Fruit fly (Drosophila melanogaster) whole organism, embryonic: ENCODE data around the gene Kat60.
A peak's percentile ranks its signal among the peaks of the same experiment; 100 is the strongest.

Source experiments
- Aef1 ChIP-seq: fragments of 200-800 bp; sonication (Bioruptor generic); IDR thresholded peaks from 3 replicates; pipeline ENCODE4 v1.3.6; 2022; ENCODE audit warnings: missing biosample characterization, missing genetic modification characterization
- CG10209 ChIP-seq: fragments of 200-800 bp; sonication (Bioruptor generic); optimal IDR thresholded peaks from 3 replicates; lab custom pipeline; 2017; ENCODE audit warnings: missing biosample characterization, mild to moderate bottlenecking, missing genetic modification characterization, missing genetic modification reagents
- CG10274 ChIP-seq: fragments of 200-800 bp; sonication (Bioruptor generic); optimal IDR thresholded peaks from 3 replicates; lab custom pipeline; 2017; ENCODE audit warnings: missing biosample characterization, mild to moderate bottlenecking, missing genetic modification characterization
- CG10979 ChIP-seq: fragments of 200-800 bp; sonication (Bioruptor generic); optimal IDR thresholded peaks from 2 replicates; lab custom pipeline; 2018; ENCODE audit warnings: missing biosample characterization, mild to moderate bottlenecking, missing genetic modification characterization, moderate library complexity
- CG11504 ChIP-seq: fragments of 200-800 bp; sonication (Bioruptor generic); optimal IDR thresholded peaks from 3 replicates; lab custom pipeline; 2019; ENCODE audit warnings: missing biosample characterization, mild to moderate bottlenecking, missing genetic modification characterization, moderate library complexity
- CG12219 ChIP-seq: fragments of 200-800 bp; sonication (Bioruptor generic); optimal IDR thresholded peaks from 3 replicates; lab custom pipeline; 2018; ENCODE audit warnings: missing biosample characterization, mild to moderate bottlenecking, missing genetic modification characterization
- CG12391 ChIP-seq: fragments of 200-800 bp; sonication (Bioruptor generic); optimal IDR thresholded peaks from 3 replicates; lab custom pipeline; 2018; ENCODE audit warnings: missing biosample characterization, mild to moderate bottlenecking, missing genetic modification characterization, moderate library complexity
- CG13123 ChIP-seq: fragments of 200-800 bp; sonication (Bioruptor generic); optimal IDR thresholded peaks from 2 replicates; lab custom pipeline; 2016; ENCODE audit warnings: missing biosample characterization, missing genetic modification characterization
- CG13424 ChIP-seq: fragments of 200-800 bp; sonication (Bioruptor generic); optimal IDR thresholded peaks from 2 replicates; lab custom pipeline; 2019; ENCODE audit warnings: missing biosample characterization, mild to moderate bottlenecking, missing genetic modification characterization, moderate library complexity
- CG15696 ChIP-seq: fragments of 200-800 bp; sonication (Bioruptor generic); optimal IDR thresholded peaks from 2 replicates; lab custom pipeline; 2019; ENCODE audit warnings: missing biosample characterization, mild to moderate bottlenecking, missing genetic modification characterization, moderate library complexity
- CG17568 ChIP-seq: fragments of 200-800 bp; sonication (Bioruptor generic); optimal IDR thresholded peaks from 2 replicates; lab custom pipeline; 2018; ENCODE audit warnings: missing biosample characterization, mild to moderate bottlenecking, missing genetic modification characterization, moderate library complexity
- CG18262 ChIP-seq: fragments of 200-800 bp; optimal IDR thresholded peaks from 3 replicates; lab custom pipeline; 2019; ENCODE audit warnings: missing biosample characterization, mild to moderate bottlenecking, missing genetic modification characterization, moderate library complexity
- CG1832 ChIP-seq: fragments of 200-800 bp; sonication (Bioruptor generic); optimal IDR thresholded peaks from 2 replicates; lab custom pipeline; 2017; ENCODE audit warnings: missing biosample characterization, mild to moderate bottlenecking, missing genetic modification characterization, inconsistent platforms
- CG18476 ChIP-seq: fragments of 200-800 bp; sonication (Bioruptor generic); optimal IDR thresholded peaks from 2 replicates; lab custom pipeline; 2016; ENCODE audit warnings: missing biosample characterization, mild to moderate bottlenecking, missing genetic modification characterization
- CG18599 ChIP-seq: fragments of 200-800 bp; sonication (Bioruptor generic); optimal IDR thresholded peaks from 3 replicates; lab custom pipeline; 2017; ENCODE audit warnings: missing biosample characterization, missing genetic modification characterization, mild to moderate bottlenecking, moderate library complexity, missing genetic modification reagents
- CG3065 ChIP-seq: fragments of 200-800 bp; sonication (Bioruptor generic); optimal IDR thresholded peaks from 2 replicates; lab custom pipeline; 2016; ENCODE audit warnings: missing biosample characterization, missing genetic modification characterization
- CG31441 ChIP-seq: fragments of 200-800 bp; sonication (Bioruptor generic); IDR thresholded peaks from 2 replicates; pipeline ENCODE4 v1.3.6; 2022; ENCODE audit warnings: missing biosample characterization, missing genetic modification characterization
- CG32532 ChIP-seq: fragments of 200-800 bp; sonication (Bioruptor generic); IDR thresholded peaks from 2 replicates; pipeline ENCODE4 v1.3.6; 2022; ENCODE audit warnings: missing biosample characterization, missing genetic modification characterization
- CG34422 ChIP-seq: fragments of 200-800 bp; sonication (Bioruptor generic); IDR thresholded peaks from 3 replicates; pipeline ENCODE4 v1.3.6; 2022; ENCODE audit warnings: missing biosample characterization, missing genetic modification characterization
- CG3838 ChIP-seq: fragments of 200-800 bp; sonication (Bioruptor generic); optimal IDR thresholded peaks from 3 replicates; lab custom pipeline; 2016; ENCODE audit warnings: missing biosample characterization, missing genetic modification characterization
- CG6654 ChIP-seq: fragments of 200-800 bp; sonication (Bioruptor generic); optimal IDR thresholded peaks from 2 replicates; lab custom pipeline; 2017; ENCODE audit warnings: missing biosample characterization, mild to moderate bottlenecking, missing genetic modification characterization
- CG7372 ChIP-seq: fragments of 200-800 bp; sonication (Bioruptor generic); IDR thresholded peaks from 2 replicates; pipeline ENCODE4 v1.3.6; 2022; ENCODE audit warnings: missing biosample characterization, missing genetic modification characterization
- CG7786 ChIP-seq: fragments of 200-800 bp; sonication (Bioruptor generic); optimal IDR thresholded peaks from 2 replicates; lab custom pipeline; 2016; ENCODE audit warnings: missing biosample characterization, missing genetic modification characterization
- CG8478 ChIP-seq: fragments of >200 bp; optimal IDR thresholded peaks from 2 replicates; lab custom pipeline; 2018
- D ChIP-seq, 2 experiments: fragments of 200-800 bp in 1 of 2; fragments of >200 bp in 1 of 2; sonication (Bioruptor generic) in 1 of 2; optimal IDR thresholded peaks; 2 replicates in 1 of 2; 3 replicates in 1 of 2; lab custom pipeline; 2017; ENCODE audit warnings: mild to moderate bottlenecking in 1 of 2, missing biosample characterization in 1 of 2, missing genetic modification characterization in 1 of 2, missing genetic modification reagents in 1 of 2
- Dll ChIP-seq: fragments of 200-800 bp; sonication (Bioruptor generic); IDR thresholded peaks from 4 replicates; pipeline ENCODE4 v1.3.6; 2022; ENCODE audit warnings: missing biosample characterization, missing genetic modification characterization; ENCODE audit not compliant: partially characterized antibody
- Dp ChIP-seq: fragments of 200-800 bp; sonication (Bioruptor generic); optimal IDR thresholded peaks from 2 replicates; lab custom pipeline; 2018; ENCODE audit warnings: missing biosample characterization, mild to moderate bottlenecking, missing genetic modification characterization, moderate library complexity
- E2f2 ChIP-seq: fragments of 200-800 bp; sonication (Bioruptor generic); IDR thresholded peaks from 2 replicates; pipeline ENCODE4 v1.3.6; 2022; ENCODE audit warnings: missing biosample characterization, missing genetic modification characterization
- Fer1 ChIP-seq: fragments of 200-800 bp; sonication (Bioruptor generic); optimal IDR thresholded peaks from 2 replicates; lab custom pipeline; 2017; ENCODE audit warnings: missing biosample characterization, mild to moderate bottlenecking, missing genetic modification characterization
- Gug ChIP-seq: fragments of 200-800 bp; sonication (Bioruptor generic); IDR thresholded peaks from 4 replicates; pipeline ENCODE4 v1.3.6; 2022; ENCODE audit warnings: missing biosample characterization, missing genetic modification characterization
- HLH4C ChIP-seq: fragments of 200-800 bp; sonication (Bioruptor generic); IDR thresholded peaks from 3 replicates; pipeline ENCODE4 v1.3.6; 2022; ENCODE audit warnings: missing biosample characterization, missing genetic modification characterization; ENCODE audit not compliant: partially characterized antibody
- Jarid2 ChIP-seq: fragments of 200-800 bp; sonication (Bioruptor generic); optimal IDR thresholded peaks from 3 replicates; lab custom pipeline; 2017; ENCODE audit warnings: mild to moderate bottlenecking, missing biosample characterization, missing genetic modification reagents, missing genetic modification characterization
- Mes4 ChIP-seq: fragments of 200-800 bp; sonication (Bioruptor generic); optimal IDR thresholded peaks from 2 replicates; lab custom pipeline; 2016; ENCODE audit warnings: missing biosample characterization, missing genetic modification characterization
- Spps ChIP-seq: fragments of 200-800 bp; sonication (Bioruptor generic); optimal IDR thresholded peaks from 2 replicates; lab custom pipeline; 2018; ENCODE audit warnings: missing biosample characterization, mild to moderate bottlenecking, missing genetic modification characterization
- Sry-β ChIP-seq: fragments of 200-800 bp; sonication (Bioruptor generic); optimal IDR thresholded peaks from 2 replicates; lab custom pipeline; 2018; ENCODE audit warnings: missing biosample characterization, mild to moderate bottlenecking, missing genetic modification characterization, moderate library complexity
- ash1 ChIP-seq: fragments of 200-800 bp; sonication (Bioruptor generic); optimal IDR thresholded peaks from 2 replicates; lab custom pipeline; 2018; ENCODE audit warnings: missing biosample characterization, mild to moderate bottlenecking, missing genetic modification characterization
- br ChIP-seq: fragments of >200 bp; optimal IDR thresholded peaks from 2 replicates; lab custom pipeline; 2017
- chm ChIP-seq: fragments of 200-800 bp; sonication (Bioruptor generic); IDR thresholded peaks from 2 replicates; pipeline ENCODE4 v1.3.6; 2022; ENCODE audit warnings: missing biosample characterization, missing genetic modification characterization
- crol ChIP-seq: fragments of 200-800 bp; sonication (Bioruptor generic); IDR thresholded peaks from 2 replicates; pipeline ENCODE4 v1.3.6; 2022; ENCODE audit warnings: missing biosample characterization, missing genetic modification characterization
- lab ChIP-seq: fragments of 200-800 bp; sonication (Bioruptor generic); optimal IDR thresholded peaks from 3 replicates; lab custom pipeline; 2017; ENCODE audit warnings: missing biosample characterization, missing genetic modification characterization, mild to moderate bottlenecking, moderate library complexity, missing genetic modification reagents
- lilli ChIP-seq: fragments of 200-800 bp; sonication (Bioruptor generic); optimal IDR thresholded peaks from 3 replicates; lab custom pipeline; 2016; ENCODE audit warnings: missing biosample characterization, missing genetic modification characterization
- mirr ChIP-seq: fragments of 200-800 bp; sonication (Bioruptor generic); optimal IDR thresholded peaks from 3 replicates; lab custom pipeline; 2018; ENCODE audit warnings: missing biosample characterization, mild to moderate bottlenecking, missing genetic modification characterization
- mld ChIP-seq: fragments of 200-800 bp; sonication (Bioruptor generic); IDR thresholded peaks from 3 replicates; pipeline ENCODE4 v1.3.6; 2022; ENCODE audit warnings: missing biosample characterization, missing genetic modification characterization; ENCODE audit not compliant: partially characterized antibody
- nerfin-2 ChIP-seq: fragments of 200-800 bp; sonication (Bioruptor generic); IDR thresholded peaks from 2 replicates; pipeline ENCODE4 v1.3.6; 2022; ENCODE audit warnings: missing biosample characterization, missing genetic modification characterization; ENCODE audit not compliant: partially characterized antibody
- sens-2 ChIP-seq: fragments of 200-800 bp; sonication (Bioruptor generic); IDR thresholded peaks from 2 replicates; pipeline ENCODE4 v1.3.6; 2022; ENCODE audit warnings: missing biosample characterization, missing genetic modification characterization
- stwl ChIP-seq: fragments of 200-800 bp; sonication (Bioruptor generic); optimal IDR thresholded peaks from 3 replicates; lab custom pipeline; 2018; ENCODE audit warnings: missing biosample characterization, mild to moderate bottlenecking, missing genetic modification characterization, moderate library complexity
- tio ChIP-seq: fragments of 200-800 bp; sonication (Bioruptor generic); optimal IDR thresholded peaks from 2 replicates; lab custom pipeline; 2017; ENCODE audit warnings: missing biosample characterization, missing genetic modification characterization, inconsistent platforms
- trh ChIP-seq: fragments of 200-800 bp; sonication (Bioruptor generic); optimal IDR thresholded peaks from 2 replicates; lab custom pipeline; 2016; ENCODE audit warnings: missing biosample characterization, missing genetic modification characterization
- zen ChIP-seq: fragments of 200-800 bp; sonication (Bioruptor generic); optimal IDR thresholded peaks from 3 replicates; lab custom pipeline; 2018; ENCODE audit warnings: missing biosample characterization, mild to moderate bottlenecking, missing genetic modification characterization, moderate library complexity

Gene Kat60

DNA sequence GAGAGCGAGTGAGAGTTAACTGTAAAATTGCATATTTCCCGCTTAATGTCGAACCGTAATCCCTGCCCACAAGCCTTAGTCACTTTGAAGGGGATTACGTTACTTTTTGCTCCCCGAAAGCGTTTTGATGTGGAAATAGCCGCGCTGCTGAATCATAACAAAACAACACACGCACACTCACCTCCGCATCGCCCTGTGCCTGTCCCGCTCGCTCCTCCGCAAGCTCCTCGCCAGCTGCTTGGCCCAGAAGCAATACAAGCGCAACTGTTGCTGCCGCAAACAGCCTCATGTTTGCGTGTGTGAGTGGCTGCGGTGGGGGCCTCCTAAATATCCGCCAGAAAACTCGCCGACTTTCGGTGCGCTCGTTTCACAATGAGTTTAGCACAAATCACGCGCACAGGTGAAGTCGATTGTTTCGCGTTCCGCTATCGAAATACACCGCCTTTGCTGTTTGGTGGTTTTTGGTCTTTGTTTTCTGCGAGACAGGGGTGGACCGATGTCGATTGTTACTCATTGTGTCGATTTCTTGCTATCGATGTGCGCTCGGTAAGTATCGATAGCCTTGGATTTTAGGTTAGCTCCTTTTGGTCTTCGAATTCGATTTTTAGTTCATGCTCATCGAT, 19.3 kb upstream of the Kat60 start, which contains the start of gene CtsF (continued):
- TF ChIP-seq Fer1 (GFP tag; lab: Kevin White, UChicago): peak; percentile 68
- peak; percentile 55 for TF ChIP-seq CG18599 (GFP tag; lab: Kevin White, UChicago)
- TF ChIP-seq ash1 (GFP tag; lab: Kevin White, UChicago): no peak
- TF ChIP-seq crol (GFP tag; lab: Robert Waterston, UW): peak; percentile 87
- TF ChIP-seq Jarid2 (GFP tag; lab: Kevin White, UChicago): peak; percentile 61
- peak; percentile 85; the same call in 1 of the 3 replicates for TF ChIP-seq CG34422 (GFP tag; lab: Robert Waterston, UW)
- no peak for TF ChIP-seq CG3838
- TF ChIP-seq CG11504 (tag; lab: Kevin White, UChicago): peak; percentile 13
- TF ChIP-seq stwl (tag; lab: Kevin White, UChicago): peak; percentile 78
- peak; percentile 98 for TF ChIP-seq Dll (GFP tag; lab: Robert Waterston, UW)
- peak; percentile 33 for TF ChIP-seq CG12391 (tag; lab: Kevin White, UChicago)
- TF ChIP-seq D (optimal IDR thresholded peaks at IDR 0.05; lab: Kevin White, UChicago): peak; percentile 71
- TF ChIP-seq D (GFP tag; optimal IDR thresholded peaks at IDR 0.05; lab: Kevin White, UChicago): no peak
- TF ChIP-seq Dp (GFP tag; lab: Kevin White, UChicago): peak; percentile 92
- no peak; the same call in 3 of the 4 replicates for TF ChIP-seq Gug
- TF ChIP-seq Mes4 (GFP tag; lab: Kevin White, UChicago): peak; percentile 11
- no peak for TF ChIP-seq CG18262 (tag; lab: Kevin White, UChicago)
- TF ChIP-seq CG32532: peak; percentile 34; the same call in 1 of the 2 replicates
- TF ChIP-seq mirr (GFP tag; lab: Kevin White, UChicago): peak; percentile 17
- TF ChIP-seq br (lab: Kevin White, UChicago): no peak
- peak; percentile 100 for TF ChIP-seq nerfin-2 (GFP tag; lab: Robert Waterston, UW)
- no peak for TF ChIP-seq Spps
- peak; percentile 100 for TF ChIP-seq HLH4C (GFP tag; lab: Robert Waterston, UW)
- peak; percentile 54 for TF ChIP-seq lab
- TF ChIP-seq zen (tag; lab: Kevin White, UChicago): no peak
- TF ChIP-seq E2f2 (GFP tag; lab: Robert Waterston, UW): peak; percentile 95
- TF ChIP-seq CG8478: peak; percentile 93
- TF ChIP-seq chm (GFP tag; lab: Robert Waterston, UW): peak; percentile 59; the same call in 1 of the 2 replicates
- TF ChIP-seq CG10274 (GFP tag; lab: Kevin White, UChicago): no peak
- TF ChIP-seq trh (GFP tag; lab: Kevin White, UChicago): no peak
- peak; percentile 99 for TF ChIP-seq mld (GFP tag; lab: Robert Waterston, UW)
- TF ChIP-seq tio (GFP tag; lab: Kevin White, UChicago): no peak
- peak; percentile 84 for TF ChIP-seq CG1832 (GFP tag; lab: Kevin White, UChicago)
- no peak for TF ChIP-seq CG15696 (tag; lab: Kevin White, UChicago)
- TF ChIP-seq CG7372 (GFP tag; lab: Robert Waterston, UW): no peak
- no peak for TF ChIP-seq CG17568 (GFP tag; lab: Kevin White, UChicago)
- no peak for TF ChIP-seq CG7786 (GFP tag; lab: Kevin White, UChicago)
- no peak for TF ChIP-seq CG18476 (GFP tag; lab: Kevin White, UChicago)
- no peak for TF ChIP-seq Sry-β (GFP tag; lab: Kevin White, UChicago)
- TF ChIP-seq CG13424 (tag; lab: Kevin White, UChicago): no peak
- TF ChIP-seq CG10209 (GFP tag; lab: Kevin White, UChicago): no peak
- no peak for TF ChIP-seq CG13123 (GFP tag; lab: Kevin White, UChicago)
- TF ChIP-seq CG3065: no peak
- TF ChIP-seq CG10979: no peak
- TF ChIP-seq CG12219 (GFP tag; lab: Kevin White, UChicago): no peak
- no peak for TF ChIP-seq sens-2 (GFP tag; lab: Robert Waterston, UW)
- no peak for TF ChIP-seq CG6654 (GFP tag; lab: Kevin White, UChicago)
- no peak for TF ChIP-seq Aef1
- TF ChIP-seq CG31441 (GFP tag; lab: Robert Waterston, UW): no peak
- TF ChIP-seq lilli (GFP tag; lab: Kevin White, UChicago): peak; percentile 24
